Fruit fly (Drosophila melanogaster): Measurements from ENCODE around the gene Tom40.

The Tom40 gene

DNA sequence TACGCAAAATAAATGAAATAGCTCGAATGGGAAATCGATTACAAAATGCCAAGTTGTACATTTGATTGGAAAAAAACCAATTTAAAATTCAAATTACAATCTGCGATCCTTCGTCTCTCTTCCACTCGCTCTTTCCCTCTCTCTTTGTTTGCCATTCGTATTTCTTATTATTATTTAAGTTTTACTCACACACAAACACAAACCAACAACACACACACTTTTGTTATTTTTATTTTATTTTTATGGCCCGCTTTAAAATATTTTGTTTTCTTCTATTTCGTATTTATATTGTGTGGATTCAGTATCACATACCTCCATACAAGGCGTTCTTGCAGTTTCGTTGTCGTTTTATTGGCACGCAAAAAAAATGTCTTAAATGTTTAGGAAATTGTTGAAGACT, 40.5 kb upstream of the Tom40 start:
- no peak for TF ChIP-seq salr (GFP tag; optimal IDR thresholded peaks at IDR 0.05)
- TF ChIP-seq Eip78C (GFP tag) = peak; percentile 46
- TF ChIP-seq CG31627 (GFP tag; optimal IDR thresholded peaks at IDR 0.05) = no peak

DNA sequence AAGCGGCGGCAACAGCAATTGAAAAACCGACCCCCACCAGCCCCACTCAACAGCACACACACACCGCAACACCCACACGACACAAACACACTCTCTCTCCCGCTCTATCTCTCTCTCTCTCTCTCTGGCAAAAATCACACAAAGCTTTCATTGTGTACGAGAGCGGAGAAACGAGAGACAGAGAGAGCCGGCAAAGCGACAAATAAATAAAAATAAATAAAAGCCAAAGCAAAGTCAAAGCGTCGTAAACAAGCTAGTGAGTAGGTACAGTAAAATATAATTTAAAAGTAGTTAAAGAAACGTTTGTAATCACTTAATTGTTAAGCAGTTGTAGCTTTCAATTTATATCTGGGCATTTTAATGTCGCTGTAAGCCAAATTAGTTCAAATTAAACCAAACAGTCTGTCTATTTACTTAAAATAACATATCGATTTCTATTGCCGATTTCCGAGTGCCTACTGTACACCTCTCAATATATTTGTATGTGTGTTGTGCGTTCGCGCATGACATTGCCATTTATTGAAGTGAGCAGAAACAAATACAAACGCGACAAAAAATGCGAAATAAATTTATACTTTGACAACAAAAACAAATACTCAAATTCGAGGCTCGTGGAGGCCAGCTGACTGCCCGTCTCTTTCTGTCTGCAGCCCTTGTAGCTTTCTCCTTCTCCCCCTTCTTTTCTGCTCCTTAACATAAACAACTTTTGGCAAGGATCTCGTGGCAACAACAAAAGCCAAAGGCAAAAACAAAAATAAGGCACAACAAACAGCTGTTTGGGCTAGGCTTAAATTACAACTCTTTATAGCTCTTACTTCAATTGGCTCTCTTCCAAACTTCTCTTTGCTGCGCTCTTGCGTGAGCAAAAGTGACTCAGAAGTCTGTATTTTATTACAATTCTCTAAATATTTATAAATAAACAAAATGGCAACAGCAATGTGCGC, 39.7 kb upstream of the Tom40 start:
- TF ChIP-seq CG10631 (GFP tag; optimal IDR thresholded peaks at IDR 0.05) = peak; percentile 90
- peak; percentile 94 for TF ChIP-seq Gug (GFP tag; IDR thresholded peaks at IDR 0.05)
- TF ChIP-seq CG9139 (GFP tag; optimal IDR thresholded peaks at IDR 0.05) = peak; percentile 78
- peak; percentile 90 for TF ChIP-seq CG10669 (GFP tag; optimal IDR thresholded peaks at IDR 0.05)
- peak; percentile 90 for TF ChIP-seq CG6808 (GFP tag; optimal IDR thresholded peaks at IDR 0.05)
- TF ChIP-seq salr (GFP tag; optimal IDR thresholded peaks at IDR 0.05) = peak; percentile 75 to 93
- peak; percentile 80 for TF ChIP-seq CG8319 (GFP tag; optimal IDR thresholded peaks at IDR 0.05)
- TF ChIP-seq fkh (GFP tag; optimal IDR thresholded peaks at IDR 0.05) = peak; percentile 93
- TF ChIP-seq dac (GFP tag; optimal IDR thresholded peaks at IDR 0.05) = peak; percentile 90
- TF ChIP-seq pdm3 (GFP tag; optimal IDR thresholded peaks at IDR 0.05) = peak; percentile 97
- TF ChIP-seq CG34406 (GFP tag; optimal IDR thresholded peaks at IDR 0.05) = peak; percentile 91
- TF ChIP-seq CG8632 (GFP tag; optimal IDR thresholded peaks at IDR 0.05) = peak; percentile 90
- peak; percentile 94 for TF ChIP-seq Sox102F (GFP tag; optimal IDR thresholded peaks at IDR 0.05)
- peak; percentile 94 for TF ChIP-seq CG31627 (GFP tag; optimal IDR thresholded peaks at IDR 0.05)
- TF ChIP-seq eg (GFP tag; IDR thresholded peaks at IDR 0.05) = peak; percentile 95
- TF ChIP-seq net (GFP tag; optimal IDR thresholded peaks at IDR 0.05) = peak; percentile 93
- TF ChIP-seq dsx (GFP tag; optimal IDR thresholded peaks at IDR 0.05; ENCODE audit: poor library complexity, severe bottlenecking) = peak; percentile 90
- peak; percentile 80 for TF ChIP-seq CG11902 (GFP tag; optimal IDR thresholded peaks at IDR 0.05)
- TF ChIP-seq CG7368 (GFP tag; optimal IDR thresholded peaks at IDR 0.05) = peak; percentile 83
- TF ChIP-seq Smox (GFP tag; optimal IDR thresholded peaks at IDR 0.05) = peak; percentile 95
- peak; percentile 91 for TF ChIP-seq CG11294 (GFP tag; IDR thresholded peaks at IDR 0.05)
- peak; percentile 96 for TF ChIP-seq CG6276 (GFP tag; optimal IDR thresholded peaks at IDR 0.05)
- TF ChIP-seq Ets96B (tag; optimal IDR thresholded peaks at IDR 0.05) = peak; percentile 93
- peak; percentile 87 for TF ChIP-seq CG1621 (tag; optimal IDR thresholded peaks at IDR 0.05)
- TF ChIP-seq CG3919 (GFP tag; optimal IDR thresholded peaks at IDR 0.05) = peak; percentile 92
- peak; percentile 87 for TF ChIP-seq Eip93F (GFP tag; optimal IDR thresholded peaks at IDR 0.05)
- TF ChIP-seq Ets21C (GFP tag; optimal IDR thresholded peaks at IDR 0.05) = peak; percentile 90
- peak; percentile 86 for TF ChIP-seq Blimp-1 (GFP tag; optimal IDR thresholded peaks at IDR 0.05)
- peak; percentile 91 for TF ChIP-seq CG4318 (GFP tag; optimal IDR thresholded peaks at IDR 0.05)
- TF ChIP-seq CG8119 (GFP tag; IDR thresholded peaks at IDR 0.05) = peak; percentile 97
- peak; percentile 92 for TF ChIP-seq achi (GFP tag; optimal IDR thresholded peaks at IDR 0.05)
- TF ChIP-seq CG6792 (GFP tag; optimal IDR thresholded peaks at IDR 0.05) = peak; percentile 92
- TF ChIP-seq CG6163 (GFP tag; IDR thresholded peaks at IDR 0.05) = peak; percentile 93
- peak; percentile 87 to 96 for TF ChIP-seq ss (GFP tag; optimal IDR thresholded peaks at IDR 0.05)
- peak; percentile 84 for TF ChIP-seq Sox15 (GFP tag; optimal IDR thresholded peaks at IDR 0.05)
- TF ChIP-seq Hr38 (GFP tag; optimal IDR thresholded peaks at IDR 0.05) = peak; percentile 33
- peak; percentile 95 for TF ChIP-seq acj6 (GFP tag; optimal IDR thresholded peaks at IDR 0.05)
- TF ChIP-seq CG6854 (GFP tag; optimal IDR thresholded peaks at IDR 0.05) = peak; percentile 83
- peak; percentile 86 for TF ChIP-seq spab (GFP tag; optimal IDR thresholded peaks at IDR 0.05)
- TF ChIP-seq fd59A (GFP tag; optimal IDR thresholded peaks at IDR 0.05) = peak; percentile 90
- peak; percentile 95 for TF ChIP-seq esn (GFP tag; optimal IDR thresholded peaks at IDR 0.05)
- TF ChIP-seq Hr39 (GFP tag; optimal IDR thresholded peaks at IDR 0.05) = peak; percentile 95
- peak; percentile 70 for TF ChIP-seq fd85E (GFP tag; optimal IDR thresholded peaks at IDR 0.05)
- TF ChIP-seq lz (GFP tag; optimal IDR thresholded peaks at IDR 0.05) = peak; percentile 95
- peak; percentile 94 for TF ChIP-seq cyc (GFP tag; optimal IDR thresholded peaks at IDR 0.05)
- TF ChIP-seq topi (GFP tag; optimal IDR thresholded peaks at IDR 0.05) = peak; percentile 96
